Fruit fly (Drosophila melanogaster) whole organism, prepupa: ENCODE measurements around the gene Tre1.

ENCODE experiments used
- Blimp-1 ChIP-seq: fragments of 200-800 bp; sonication (Bioruptor generic); optimal IDR thresholded peaks from 3 replicates; lab custom pipeline; 2017; ENCODE audit warnings: missing biosample characterization, missing genetic modification characterization, mild to moderate bottlenecking, moderate library complexity, missing genetic modification reagents
- CG10631 ChIP-seq: fragments of 200-800 bp; sonication (Bioruptor generic); optimal IDR thresholded peaks from 2 replicates; lab custom pipeline; 2016; ENCODE audit warnings: missing biosample characterization, missing genetic modification characterization
- CG10669 ChIP-seq: fragments of 200-800 bp; sonication (Bioruptor generic); optimal IDR thresholded peaks from 3 replicates; lab custom pipeline; 2018; ENCODE audit warnings: missing biosample characterization, mild to moderate bottlenecking, missing genetic modification characterization, moderate library complexity
- CG11902 ChIP-seq: fragments of 200-800 bp; sonication (Bioruptor generic); optimal IDR thresholded peaks from 3 replicates; lab custom pipeline; 2016; ENCODE audit warnings: missing biosample characterization, missing genetic modification characterization
- CG15336 ChIP-seq: fragments of 200-800 bp; sonication (Bioruptor generic); IDR thresholded peaks from 2 replicates; pipeline ENCODE4 v1.3.6; 2022; ENCODE audit warnings: missing biosample characterization, missing genetic modification characterization
- CG16779 ChIP-seq: fragments of 200-800 bp; sonication (Bioruptor generic); optimal IDR thresholded peaks from 3 replicates; lab custom pipeline; 2017; ENCODE audit warnings: missing biosample characterization, mild to moderate bottlenecking, missing genetic modification characterization
- CG3032 ChIP-seq: fragments of 200-800 bp; optimal IDR thresholded peaks from 2 replicates; lab custom pipeline; 2019; ENCODE audit warnings: missing biosample characterization, mild to moderate bottlenecking, missing genetic modification characterization, moderate library complexity
- CG31627 ChIP-seq: fragments of 200-800 bp; sonication (Bioruptor generic); optimal IDR thresholded peaks from 3 replicates; lab custom pipeline; 2016; ENCODE audit warnings: missing biosample characterization, missing genetic modification characterization
- CG32006 ChIP-seq: fragments of 200-800 bp; sonication (Bioruptor generic); optimal IDR thresholded peaks from 3 replicates; lab custom pipeline; 2017; ENCODE audit warnings: missing biosample characterization, mild to moderate bottlenecking, missing genetic modification characterization
- CG34406 ChIP-seq: fragments of 200-800 bp; sonication (Bioruptor generic); optimal IDR thresholded peaks from 3 replicates; lab custom pipeline; 2016; ENCODE audit warnings: missing biosample characterization, missing genetic modification characterization
- CG4318 ChIP-seq: fragments of 200-800 bp; sonication (Bioruptor generic); optimal IDR thresholded peaks from 3 replicates; lab custom pipeline; 2017; ENCODE audit warnings: missing biosample characterization, mild to moderate bottlenecking, missing genetic modification characterization
- CG6854 ChIP-seq: fragments of 200-800 bp; sonication (Bioruptor generic); optimal IDR thresholded peaks from 2 replicates; lab custom pipeline; 2017; ENCODE audit warnings: missing biosample characterization, mild to moderate bottlenecking, missing genetic modification characterization
- CG8319 ChIP-seq: fragments of 200-800 bp; sonication (Bioruptor generic); optimal IDR thresholded peaks from 3 replicates; lab custom pipeline; 2016; ENCODE audit warnings: missing biosample characterization, missing genetic modification characterization
- CG8632 ChIP-seq: fragments of 200-800 bp; sonication (Bioruptor generic); optimal IDR thresholded peaks from 3 replicates; lab custom pipeline; 2016; ENCODE audit warnings: missing biosample characterization, missing genetic modification characterization
- CG9139 ChIP-seq: fragments of 200-800 bp; sonication (Bioruptor generic); optimal IDR thresholded peaks from 3 replicates; lab custom pipeline; 2017; ENCODE audit warnings: missing biosample characterization, mild to moderate bottlenecking, missing genetic modification characterization
- Eip75B ChIP-seq: fragments of 200-800 bp; sonication (Bioruptor generic); optimal IDR thresholded peaks from 3 replicates; lab custom pipeline; 2016; ENCODE audit warnings: missing biosample characterization, missing genetic modification characterization
- Eip93F ChIP-seq: fragments of 200-800 bp; sonication (Bioruptor generic); optimal IDR thresholded peaks from 2 replicates; lab custom pipeline; 2016; ENCODE audit warnings: missing biosample characterization, mild to moderate bottlenecking, missing genetic modification characterization
- Ets21C ChIP-seq: fragments of 200-800 bp; sonication (Bioruptor generic); optimal IDR thresholded peaks from 3 replicates; lab custom pipeline; 2016; ENCODE audit warnings: missing biosample characterization, missing genetic modification characterization
- Gug ChIP-seq: fragments of 200-800 bp; sonication (Bioruptor generic); IDR thresholded peaks from 2 replicates; pipeline ENCODE4 v1.3.6; 2022; ENCODE audit warnings: missing biosample characterization, missing genetic modification characterization
- Hr38 ChIP-seq: sonication (Bioruptor generic); optimal IDR thresholded peaks from 2 replicates; lab custom pipeline; 2016; ENCODE audit warnings: missing biosample characterization, missing genetic modification characterization
- Hr39 ChIP-seq: fragments of 200-800 bp; sonication (Bioruptor generic); optimal IDR thresholded peaks from 2 replicates; lab custom pipeline; 2016; ENCODE audit warnings: missing biosample characterization, missing genetic modification characterization
- Hr4 ChIP-seq: fragments of 200-800 bp; sonication (Bioruptor generic); optimal IDR thresholded peaks from 3 replicates; lab custom pipeline; 2016; ENCODE audit warnings: missing biosample characterization, missing genetic modification characterization
- Lpt ChIP-seq: fragments of 200-800 bp; sonication (Bioruptor generic); optimal IDR thresholded peaks from 3 replicates; lab custom pipeline; 2016; ENCODE audit warnings: missing biosample characterization, missing genetic modification characterization
- OdsH ChIP-seq: fragments of 200-800 bp; sonication (Bioruptor generic); optimal IDR thresholded peaks from 3 replicates; lab custom pipeline; 2016; ENCODE audit warnings: missing biosample characterization, missing genetic modification characterization
- Smox ChIP-seq: fragments of 200-800 bp; sonication (Bioruptor generic); optimal IDR thresholded peaks from 3 replicates; lab custom pipeline; 2016; ENCODE audit warnings: missing biosample characterization, missing genetic modification characterization
- Sox102F ChIP-seq: fragments of 200-800 bp; sonication (Bioruptor generic); optimal IDR thresholded peaks from 2 replicates; lab custom pipeline; 2016; ENCODE audit warnings: missing biosample characterization, mild to moderate bottlenecking, missing genetic modification characterization
- Sox15 ChIP-seq: fragments of 200-800 bp; sonication (Bioruptor generic); optimal IDR thresholded peaks from 3 replicates; lab custom pipeline; 2016; ENCODE audit warnings: missing biosample characterization, missing genetic modification characterization
- achi ChIP-seq: fragments of 200-800 bp; sonication (Bioruptor generic); optimal IDR thresholded peaks from 3 replicates; lab custom pipeline; 2016; ENCODE audit warnings: missing biosample characterization, missing genetic modification characterization
- cyc ChIP-seq: fragments of 200-800 bp; sonication (Bioruptor generic); optimal IDR thresholded peaks from 3 replicates; lab custom pipeline; 2016; ENCODE audit warnings: missing biosample characterization, missing genetic modification characterization
- dac ChIP-seq: fragments of 200-800 bp; sonication (Bioruptor generic); optimal IDR thresholded peaks from 2 replicates; lab custom pipeline; 2017; ENCODE audit warnings: missing biosample characterization, mild to moderate bottlenecking, missing genetic modification characterization
- dsx ChIP-seq: fragments of 200-800 bp; optimal IDR thresholded peaks from 3 replicates; lab custom pipeline; 2019; ENCODE audit warnings: missing biosample characterization, mild to moderate bottlenecking, missing genetic modification characterization, moderate library complexity; ENCODE audit not compliant: poor library complexity, severe bottlenecking
- eg ChIP-seq: fragments of 200-800 bp; sonication (Bioruptor generic); IDR thresholded peaks from 3 replicates; pipeline ENCODE4 v1.3.6; 2022; ENCODE audit warnings: missing biosample characterization, missing genetic modification characterization
- esn ChIP-seq: fragments of 200-800 bp; sonication (Bioruptor generic); optimal IDR thresholded peaks from 2 replicates; lab custom pipeline; 2016; ENCODE audit warnings: missing biosample characterization, mild to moderate bottlenecking, missing genetic modification characterization, moderate library complexity
- fd59A ChIP-seq: fragments of 200-800 bp; sonication (Bioruptor generic); optimal IDR thresholded peaks from 2 replicates; lab custom pipeline; 2017; ENCODE audit warnings: missing biosample characterization, mild to moderate bottlenecking, missing genetic modification characterization, missing genetic modification reagents
- fkh ChIP-seq: fragments of 200-800 bp; sonication (Bioruptor generic); optimal IDR thresholded peaks from 3 replicates; lab custom pipeline; 2017; ENCODE audit warnings: missing biosample characterization, mild to moderate bottlenecking, missing genetic modification characterization, moderate library complexity
- lz ChIP-seq: fragments of 200-800 bp; sonication (Bioruptor generic); optimal IDR thresholded peaks from 3 replicates; lab custom pipeline; 2016; ENCODE audit warnings: missing biosample characterization, missing genetic modification characterization
- net ChIP-seq: fragments of 200-800 bp; sonication (Bioruptor generic); optimal IDR thresholded peaks from 3 replicates; lab custom pipeline; 2016; ENCODE audit warnings: missing biosample characterization, missing genetic modification characterization
- pdm3 ChIP-seq: fragments of 200-800 bp; sonication (Bioruptor generic); optimal IDR thresholded peaks from 3 replicates; lab custom pipeline; 2016; ENCODE audit warnings: missing biosample characterization, missing genetic modification characterization
- salr ChIP-seq, 2 experiments: fragments of 200-800 bp; sonication (Bioruptor generic); optimal IDR thresholded peaks; 3 replicates each; lab custom pipeline; 2016 to 2018; ENCODE audit warnings: missing biosample characterization in 2 of 2, missing genetic modification characterization in 2 of 2, mild to moderate bottlenecking in 1 of 2
- spab ChIP-seq: fragments of 200-800 bp; sonication (Bioruptor generic); optimal IDR thresholded peaks from 2 replicates; lab custom pipeline; 2017; ENCODE audit warnings: missing biosample characterization, mild to moderate bottlenecking, missing genetic modification characterization, missing genetic modification reagents
- ss ChIP-seq, 2 experiments: fragments of 200-800 bp; sonication (Bioruptor generic); optimal IDR thresholded peaks; 2 replicates in 1 of 2; 3 replicates in 1 of 2; lab custom pipeline; 2017 to 2018; ENCODE audit warnings: mild to moderate bottlenecking in 2 of 2, missing biosample characterization in 2 of 2, missing genetic modification characterization in 2 of 2, moderate library complexity in 1 of 2
- svp ChIP-seq: fragments of 200-800 bp; sonication (Bioruptor generic); peaks from one replicate; lab custom pipeline; 2016; ENCODE audit warnings: missing biosample characterization, missing genetic modification characterization
- vri ChIP-seq: fragments of 200-800 bp; sonication (Bioruptor generic); optimal IDR thresholded peaks from 3 replicates; lab custom pipeline; 2016; ENCODE audit warnings: missing biosample characterization, mild to moderate bottlenecking, missing genetic modification characterization

Gene Tre1

DNA sequence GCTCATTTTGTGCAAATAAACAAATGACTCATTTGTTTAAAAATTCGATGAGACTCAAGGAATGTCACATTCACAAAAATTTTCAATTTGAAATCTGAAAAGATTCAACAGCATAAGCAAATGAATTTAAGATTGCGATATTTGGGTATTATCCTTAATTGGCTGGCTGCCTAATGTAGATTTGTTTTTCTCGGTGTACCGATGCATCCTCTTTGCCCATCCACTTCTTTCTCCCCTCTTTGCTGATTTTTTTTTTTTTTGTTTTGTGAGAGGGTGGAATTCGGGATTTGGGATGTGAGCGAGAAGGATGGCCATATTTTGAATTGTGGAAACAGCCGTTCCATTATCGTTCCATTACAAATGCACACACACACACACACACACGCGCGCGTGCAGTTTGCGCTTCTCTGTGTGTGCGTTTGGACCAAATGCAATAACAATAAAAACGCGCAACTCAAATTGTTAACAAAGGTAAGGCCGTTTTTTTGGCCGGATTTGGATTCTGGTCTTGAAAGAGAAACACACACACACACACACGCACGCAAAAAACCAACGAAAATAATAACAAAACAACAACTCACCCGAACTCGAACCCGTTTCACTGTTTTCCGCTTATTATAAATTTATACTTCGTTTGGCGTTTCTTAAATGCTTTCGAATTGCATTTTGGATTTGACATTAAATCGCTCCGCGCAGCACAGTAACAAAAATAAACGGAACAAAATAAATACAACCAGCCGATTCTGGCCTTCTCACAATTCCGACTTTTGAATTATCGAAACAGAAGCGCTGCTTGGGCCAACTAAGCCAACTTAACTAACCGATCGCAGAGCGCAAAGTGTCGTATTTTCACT, 471 bp downstream of the Tre1 start (continued):
- TF ChIP-seq Hr39 (GFP tag; lab: Kevin White, UChicago) (peak; percentile 86), Eip75B (GFP tag; lab: Kevin White, UChicago) (no peak), Smox (peak; percentile 84), OdsH (GFP tag; lab: Kevin White, UChicago) (no peak), ss (GFP tag; optimal IDR thresholded peaks at IDR 0.05; lab: Kevin White, UChicago) (peak; percentile 10 to 55), lz (GFP tag; lab: Kevin White, UChicago) (peak; percentile 83), net (peak; percentile 72), CG31627 (GFP tag; lab: Kevin White, UChicago) (peak; percentile 84), CG3032 (peak; percentile 52), fd59A (GFP tag; lab: Kevin White, UChicago) (peak; percentile 26), Blimp-1 (peak; percentile 23), Eip93F (GFP tag; lab: Kevin White, UChicago) (no peak), CG11902 (GFP tag; lab: Kevin White, UChicago) (peak; percentile 51), dac (GFP tag; lab: Kevin White, UChicago) (peak; percentile 29), dsx (GFP tag; lab: Kevin White, UChicago) (peak; percentile 3), CG8632 (GFP tag; lab: Kevin White, UChicago) (peak; percentile 73), Sox102F (GFP tag; lab: Kevin White, UChicago) (peak; percentile 80), Hr38 (GFP tag; lab: Kevin White, UChicago) (no peak), CG6854 (GFP tag; lab: Kevin White, UChicago) (peak; percentile 59), CG4318 (GFP tag; lab: Kevin White, UChicago) (no peak), salr (GFP tag; optimal IDR thresholded peaks at IDR 0.05; lab: Kevin White, UChicago) (peak in 1 of 2 experiments; percentile 15), Sox15 (GFP tag; lab: Kevin White, UChicago) (peak; percentile 54)
- TF ChIP-seq, all 60 proteins: peak for 43

DNA sequence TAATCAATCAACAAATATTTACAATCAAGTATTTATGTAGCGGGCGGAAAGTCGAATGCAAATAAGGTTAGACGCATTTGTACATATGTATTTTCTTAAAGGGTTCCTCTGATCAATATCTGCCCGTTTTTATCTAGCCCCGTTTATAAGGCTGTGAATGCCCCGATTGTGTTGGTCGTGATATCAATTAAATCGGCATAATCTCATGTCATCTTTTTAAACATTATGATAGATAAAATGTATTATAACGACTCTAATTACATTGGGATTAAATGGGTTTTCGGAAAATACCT, 1.7 kb downstream of the Tre1 start:
- no peak for TF ChIP-seq CG11902 (GFP tag; lab: Kevin White, UChicago)
- TF ChIP-seq fkh (GFP tag; lab: Kevin White, UChicago), result peak; percentile 68

DNA sequence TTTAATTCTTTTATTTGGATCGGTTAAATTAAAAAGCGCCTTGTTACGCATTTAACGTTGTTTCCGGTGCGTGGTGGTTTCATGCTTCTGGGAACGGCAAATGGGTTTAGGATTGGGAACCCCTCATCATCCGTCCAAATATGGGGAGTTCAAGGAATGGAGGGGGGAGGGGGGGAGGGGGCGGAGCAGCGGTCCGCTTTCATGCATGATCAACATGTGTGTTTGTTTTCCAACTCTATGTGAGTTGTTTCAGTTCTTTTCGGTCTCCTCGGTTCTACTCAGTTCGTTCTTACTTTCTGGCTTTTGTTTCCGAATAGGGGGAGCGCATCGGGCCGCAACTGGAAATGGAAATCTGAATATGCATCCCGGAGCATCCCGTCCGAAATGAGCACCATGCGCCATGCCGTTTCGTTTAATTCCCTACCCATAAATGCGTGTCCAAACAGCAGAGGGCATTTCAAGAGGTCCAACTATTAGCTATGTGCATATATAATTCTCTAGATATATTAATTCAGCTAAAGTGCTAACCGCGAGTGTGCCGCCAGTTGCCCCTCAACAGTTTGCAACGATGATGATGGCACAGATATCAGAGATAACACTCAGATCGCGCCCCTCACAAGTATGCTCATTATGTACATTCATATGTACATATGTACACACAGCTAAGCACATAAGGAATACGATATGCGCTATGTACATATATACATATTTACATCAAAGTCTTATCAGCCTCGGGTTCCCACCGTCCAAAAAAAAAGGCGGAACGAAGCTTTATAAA, 2.2 kb downstream of the Tre1 start:
- TF ChIP-seq eg (GFP tag; lab: Robert Waterston, UW) (0 out of 3 replicates have a peak, but pooled peaks have one; percentile 21), CG31627 (GFP tag; lab: Kevin White, UChicago) (no peak), svp (GFP tag; lab: Kevin White, UChicago) (peak; percentile 46), Hr38 (GFP tag; lab: Kevin White, UChicago) (no peak), salr (GFP tag; optimal IDR thresholded peaks at IDR 0.05; lab: Kevin White, UChicago) (no peak), lz (GFP tag; lab: Kevin White, UChicago) (peak; percentile 13), CG11902 (GFP tag; lab: Kevin White, UChicago) (no peak), CG10631 (GFP tag; lab: Kevin White, UChicago) (no peak), Hr4 (GFP tag; lab: Kevin White, UChicago) (no peak), Eip75B (GFP tag; lab: Kevin White, UChicago) (peak; percentile 11), Hr39 (GFP tag; lab: Kevin White, UChicago) (no peak), CG32006 (GFP tag; lab: Kevin White, UChicago) (no peak), CG10669 (GFP tag; lab: Kevin White, UChicago) (peak; percentile 34), CG3032 (peak; percentile 17), OdsH (GFP tag; lab: Kevin White, UChicago) (peak; percentile 12), CG15336 (GFP tag; lab: Robert Waterston, UW) (0 out of 2 replicates have a peak, but pooled peaks have one; percentile 12), vri (peak; percentile 53), CG9139 (GFP tag; lab: Kevin White, UChicago) (no peak), spab (GFP tag; lab: Kevin White, UChicago) (no peak), cyc (GFP tag; lab: Kevin White, UChicago) (peak; percentile 14), CG8319 (GFP tag; lab: Kevin White, UChicago) (no peak), achi (no peak), dac (GFP tag; lab: Kevin White, UChicago) (no peak), Lpt (GFP tag; lab: Kevin White, UChicago) (no peak), Ets21C (GFP tag; lab: Kevin White, UChicago) (no peak), CG16779 (no peak), Gug (no peak), pdm3 (peak; percentile 42), CG34406 (no peak), esn (GFP tag; lab: Kevin White, UChicago) (peak; percentile 45), fd59A (GFP tag; lab: Kevin White, UChicago) (no peak)
